Fruit fly (Drosophila melanogaster): Measurements from ENCODE around the gene CG6333.

Gene CG6333

dm6 chr3L:17534396-17534795, 48.4 kb upstream of the CG6333 start (continued):
- TF ChIP-seq Sry-δ (GFP tag; optimal IDR thresholded peaks at IDR 0.05) (no peak), Hr78 (GFP tag; optimal IDR thresholded peaks at IDR 0.05) (no peak), Fer1 (GFP tag; optimal IDR thresholded peaks at IDR 0.05) (no peak), cato (GFP tag; optimal IDR thresholded peaks at IDR 0.05; ENCODE audit: borderline replicate concordance) (no peak), CG17359 (tag; optimal IDR thresholded peaks at IDR 0.05) (no peak), CG8281 (tag; optimal IDR thresholded peaks at IDR 0.05) (no peak), sim (GFP tag; IDR thresholded peaks at IDR 0.05) (no peak), onecut (GFP tag; IDR thresholded peaks at IDR 0.05) (no peak), zen (tag; optimal IDR thresholded peaks at IDR 0.05) (peak; percentile 43), CG3726 (GFP tag; IDR thresholded peaks at IDR 0.05) (no peak), CG6654 (GFP tag; optimal IDR thresholded peaks at IDR 0.05) (no peak), CG11695 (GFP tag; IDR thresholded peaks at IDR 0.05) (no peak), sr (GFP tag; IDR thresholded peaks at IDR 0.05) (no peak), CG10209 (GFP tag; optimal IDR thresholded peaks at IDR 0.05) (no peak), bbx (GFP tag; IDR thresholded peaks at IDR 0.05; ENCODE audit: partially characterized antibody) (no peak), Vsx1 (GFP tag; optimal IDR thresholded peaks at IDR 0.05) (no peak), CG7987 (GFP tag; optimal IDR thresholded peaks at IDR 0.05) (peak; percentile 25), CG12769 (tag; optimal IDR thresholded peaks at IDR 0.05) (peak; percentile 1), Meics (GFP tag; optimal IDR thresholded peaks at IDR 0.05) (peak; percentile 47), Med (GFP tag) (peak; percentile 40), Hr3 (GFP tag; optimal IDR thresholded peaks at IDR 0.05) (no peak), Dll (GFP tag; IDR thresholded peaks at IDR 0.05; ENCODE audit: partially characterized antibody) (no peak), otp (GFP tag; IDR thresholded peaks at IDR 0.05) (0 out of 3 replicates have a peak, but pooled peaks have one; percentile 16), cwo (GFP tag; optimal IDR thresholded peaks at IDR 0.05) (peak; percentile 56), HLH54F (GFP tag; optimal IDR thresholded peaks at IDR 0.05) (no peak), br (optimal IDR thresholded peaks at IDR 0.05) (no peak), nmo (GFP tag; optimal IDR thresholded peaks at IDR 0.05) (no peak), HmgZ (tag; optimal IDR thresholded peaks at IDR 0.05) (no peak), pan (optimal IDR thresholded peaks at IDR 0.05) (no peak), pan (GFP tag; optimal IDR thresholded peaks at IDR 0.05 in 1 of 2, IDR thresholded peaks at IDR 0.05 in 1 of 2) (peak in 1 of 2 experiments; percentile 8), CG11723 (GFP tag; optimal IDR thresholded peaks at IDR 0.05) (no peak), gem (tag; optimal IDR thresholded peaks at IDR 0.05) (no peak), CG11247 (GFP tag; IDR thresholded peaks at IDR 0.05) (0 out of 2 replicates have a peak, but pooled peaks have one; percentile 18), CG15696 (tag; optimal IDR thresholded peaks at IDR 0.05) (no peak), Chrac-16 (GFP tag; optimal IDR thresholded peaks at IDR 0.05) (no peak), CG10543 (GFP tag; optimal IDR thresholded peaks at IDR 0.05) (no peak), gsb-n (tag; optimal IDR thresholded peaks at IDR 0.05) (no peak), zf30C (GFP tag; optimal IDR thresholded peaks at IDR 0.05) (no peak), cg (GFP tag; optimal IDR thresholded peaks at IDR 0.05) (peak; percentile 20), Trl (optimal IDR thresholded peaks at IDR 0.05) (peak; percentile 23 to 29), Trl (GFP tag; optimal IDR thresholded peaks at IDR 0.05) (no peak), al (GFP tag; IDR thresholded peaks at IDR 0.05) (no peak), YL-1 (GFP tag; optimal IDR thresholded peaks at IDR 0.05) (no peak), NFAT (GFP tag; IDR thresholded peaks at IDR 0.05) (no peak), wdn (GFP tag; IDR thresholded peaks at IDR 0.05) (no peak), H15 (GFP tag; IDR thresholded peaks at IDR 0.05) (no peak), CG9797 (GFP tag; optimal IDR thresholded peaks at IDR 0.05) (no peak), CG10321 (GFP tag; IDR thresholded peaks at IDR 0.05) (no peak), CG10147 (GFP tag; optimal IDR thresholded peaks at IDR 0.05) (no peak), CG13894 (tag; optimal IDR thresholded peaks at IDR 0.05) (peak; percentile 2), CG17328 (GFP tag; IDR thresholded peaks at IDR 0.05) (no peak), TFAM (GFP tag; optimal IDR thresholded peaks at IDR 0.05) (no peak)

All from whole organism, embryonic.